Worm (Caenorhabditis elegans): ENCODE data around the gene nit-1.

Gene nit-1

DNA sequence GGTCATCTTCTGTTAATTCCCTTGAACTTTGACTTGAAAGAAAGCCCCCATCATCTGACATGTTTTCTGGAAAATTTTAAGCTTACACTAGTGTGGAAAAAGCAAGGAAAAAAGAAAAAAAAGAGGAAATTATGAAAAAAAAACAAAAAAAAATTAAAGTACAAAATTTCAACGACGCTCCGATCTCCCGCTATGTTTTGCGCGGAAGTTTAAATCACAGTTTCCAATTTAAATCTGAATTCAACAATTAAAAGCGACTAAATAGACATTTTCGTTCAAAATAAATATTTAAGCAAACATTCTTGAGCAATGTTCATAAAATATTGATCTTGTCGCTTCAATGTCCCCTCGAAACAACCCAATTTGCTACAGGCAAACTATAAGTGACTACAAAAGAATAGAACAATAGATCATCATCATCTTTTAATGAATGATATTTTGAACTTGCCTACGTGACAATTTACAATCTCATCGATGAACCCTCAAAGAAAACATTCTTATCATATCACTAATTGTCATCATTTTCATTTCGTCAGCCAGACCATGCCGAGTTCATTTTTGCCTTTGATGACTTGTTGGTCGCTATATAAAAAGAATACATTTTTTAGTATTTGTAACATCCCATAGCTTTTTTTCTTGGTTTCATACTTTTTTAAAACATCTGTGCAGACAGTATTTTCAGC lies at the start of gene nit-1, which contains the start of gene metl-6:
Gene nit-1, plus strand, starts transcription at position 562 of the 683 bp plus-strand sequence.
Gene metl-6, minus strand, starts transcription at position 66 of the 683 bp plus-strand sequence.
- TF ChIP-seq F16B12.6 (tag; optimal IDR thresholded peaks at IDR 0.05) (no peak), blmp-1 (tag; optimal IDR thresholded peaks at IDR 0.05) (peak; percentile 42), dpl-1 (GFP tag; optimal IDR thresholded peaks at IDR 0.05) (peak; percentile 65 to 88 (median 78)), efl-1 (optimal IDR thresholded peaks at IDR 0.05) (peak in 1 of 2 experiments; percentile 79), efl-1 (GFP tag; optimal IDR thresholded peaks at IDR 0.05 in 1 of 2) (peak; percentile 85 to 98), elt-3 (tag; optimal IDR thresholded peaks at IDR 0.05) (peak in 1 of 6 experiments; percentile 7), skn-1 (tag; optimal IDR thresholded peaks at IDR 0.05) (peak; percentile 57), unc-62 (GFP tag; optimal IDR thresholded peaks at IDR 0.05) (no peak), nhr-71 (tag; optimal IDR thresholded peaks at IDR 0.05) (peak; percentile 14), lin-35 (GFP tag; optimal IDR thresholded peaks at IDR 0.05) (peak; percentile 63 to 90), lsy-2 (tag; optimal IDR thresholded peaks at IDR 0.05) (peak; percentile 23 to 54)

DNA sequence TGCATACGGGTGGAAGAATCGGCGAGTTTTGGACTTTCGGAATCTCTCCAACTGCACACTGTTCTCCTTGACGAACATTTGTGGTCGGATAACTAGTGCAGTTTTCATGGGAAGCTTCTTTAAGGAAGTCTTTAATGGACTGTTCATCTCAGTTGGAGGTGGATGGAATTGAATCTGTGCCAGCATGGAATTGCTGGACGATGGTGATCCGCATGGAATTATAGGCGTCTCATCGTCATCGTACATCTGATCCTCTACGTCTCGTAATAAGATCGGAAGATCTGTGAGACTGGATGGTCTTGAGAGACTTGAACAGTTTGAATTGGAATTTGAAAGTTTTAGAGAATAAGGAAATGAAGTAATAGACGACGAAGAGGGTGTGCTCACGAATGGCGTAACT lies 49.0 kb upstream of the nit-1 start:
- TF ChIP-seq aly-2 (tag; optimal IDR thresholded peaks at IDR 0.05), result no peak
- TF ChIP-seq efl-1 (optimal IDR thresholded peaks at IDR 0.05), result no peak
- TF ChIP-seq efl-1 (GFP tag; optimal IDR thresholded peaks at IDR 0.05 in 1 of 2), result peak in 1 of 2 experiments; percentile 63

DNA sequence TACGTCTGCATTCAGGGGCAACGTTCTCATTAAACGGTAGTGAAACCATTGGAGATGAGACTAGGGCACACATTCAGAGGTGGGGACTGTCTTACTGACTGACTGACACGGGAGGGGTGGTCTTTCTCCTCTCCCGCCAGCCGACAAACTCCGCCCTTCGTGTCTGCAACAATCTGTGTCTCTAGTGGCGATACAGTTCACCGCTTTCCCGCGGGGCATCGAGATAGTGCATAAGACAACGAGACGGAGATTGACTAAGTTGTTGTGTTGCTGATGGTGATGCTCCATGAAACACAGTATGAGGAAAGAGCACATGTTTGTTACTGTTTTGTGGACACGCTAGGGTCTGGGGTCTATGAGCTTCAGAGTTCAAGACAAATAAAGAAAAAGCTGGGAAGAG lies 48.6 kb upstream of the nit-1 start:
- no peak for TF ChIP-seq isw-1 (GFP tag; IDR thresholded peaks at IDR 0.05)
- TF ChIP-seq alr-1 (tag; optimal IDR thresholded peaks at IDR 0.05; ENCODE audit: borderline replicate concordance), result no peak
- no peak for TF ChIP-seq aha-1 (tag; optimal IDR thresholded peaks at IDR 0.05)
- peak; percentile 26 for TF ChIP-seq nhr-71 (tag; optimal IDR thresholded peaks at IDR 0.05)
- TF ChIP-seq ceh-82 (tag; optimal IDR thresholded peaks at IDR 0.05), result no peak
- peak in 1 of 2 experiments; percentile 19 for TF ChIP-seq efl-1 (optimal IDR thresholded peaks at IDR 0.05)
- TF ChIP-seq efl-1 (GFP tag; optimal IDR thresholded peaks at IDR 0.05 in 1 of 2), result peak in 1 of 2 experiments; percentile 78
- TF ChIP-seq mdl-1 (tag; optimal IDR thresholded peaks at IDR 0.05), result peak in 1 of 2 experiments; percentile 9
- peak; percentile 47 for TF ChIP-seq lin-14 (GFP tag; optimal IDR thresholded peaks at IDR 0.05)
- TF ChIP-seq skn-1 (tag; optimal IDR thresholded peaks at IDR 0.05), result peak; percentile 21
- TF ChIP-seq nhr-84 (tag; optimal IDR thresholded peaks at IDR 0.05), result no peak
- TF ChIP-seq lin-35 (GFP tag; optimal IDR thresholded peaks at IDR 0.05), result peak in 1 of 2 experiments; percentile 28
- peak; percentile 14 for TF ChIP-seq swsn-7 (tag; optimal IDR thresholded peaks at IDR 0.05)
- TF ChIP-seq snu-23 (GFP tag; optimal IDR thresholded peaks at IDR 0.05), result peak; percentile 13
- TF ChIP-seq nhr-237 (tag; optimal IDR thresholded peaks at IDR 0.05), result no peak

DNA sequence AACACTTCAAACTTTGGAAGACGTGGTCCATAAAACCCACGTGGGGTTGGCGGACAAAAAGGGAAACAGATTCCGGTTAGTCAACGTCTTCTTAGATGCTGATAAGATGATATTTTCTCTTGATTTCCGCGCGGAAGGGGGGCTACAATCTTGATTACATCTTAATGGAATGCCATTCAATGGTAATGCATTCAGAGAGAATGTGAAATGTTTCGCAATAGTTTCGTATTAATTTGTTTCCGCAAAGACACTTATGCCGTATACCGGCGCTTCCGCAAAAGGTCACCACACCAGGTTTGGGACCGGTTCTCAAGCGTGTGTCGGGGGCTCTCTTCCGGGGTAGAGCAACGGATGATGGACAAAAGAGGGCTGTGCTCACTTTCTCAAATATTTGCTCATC lies 47.5 kb upstream of the nit-1 start:
- TF ChIP-seq rnt-1 (tag; optimal IDR thresholded peaks at IDR 0.05) (no peak), snpc-4 (tag; optimal IDR thresholded peaks at IDR 0.05) (no peak), pax-3 (tag; optimal IDR thresholded peaks at IDR 0.05) (no peak), blmp-1 (tag; optimal IDR thresholded peaks at IDR 0.05) (peak; percentile 14)

DNA sequence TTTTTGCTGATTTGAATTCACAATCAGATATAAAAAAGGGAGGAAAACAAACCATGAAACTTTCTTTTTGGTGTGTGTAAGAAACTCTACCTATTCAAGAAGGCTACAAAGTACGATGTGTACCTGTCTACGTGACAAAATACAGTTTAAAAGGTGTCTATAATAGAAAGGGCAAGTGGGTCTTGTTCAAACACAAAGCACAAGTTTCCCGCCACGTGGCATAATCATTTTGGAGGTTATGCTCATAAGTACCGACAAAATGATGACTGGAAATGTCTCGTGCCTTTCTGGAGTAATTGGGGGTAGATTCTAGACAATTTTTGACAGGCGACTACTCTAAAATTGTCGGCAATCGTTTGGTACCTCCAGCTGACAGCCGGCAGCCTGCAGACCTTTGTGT lies 47.1 kb upstream of the nit-1 start:
- TF ChIP-seq sup-37 (GFP tag; optimal IDR thresholded peaks at IDR 0.05) (no peak), elt-2 (tag; optimal IDR thresholded peaks at IDR 0.05) (peak; percentile 8), lin-35 (GFP tag; optimal IDR thresholded peaks at IDR 0.05) (peak in 1 of 2 experiments; percentile 34)

DNA sequence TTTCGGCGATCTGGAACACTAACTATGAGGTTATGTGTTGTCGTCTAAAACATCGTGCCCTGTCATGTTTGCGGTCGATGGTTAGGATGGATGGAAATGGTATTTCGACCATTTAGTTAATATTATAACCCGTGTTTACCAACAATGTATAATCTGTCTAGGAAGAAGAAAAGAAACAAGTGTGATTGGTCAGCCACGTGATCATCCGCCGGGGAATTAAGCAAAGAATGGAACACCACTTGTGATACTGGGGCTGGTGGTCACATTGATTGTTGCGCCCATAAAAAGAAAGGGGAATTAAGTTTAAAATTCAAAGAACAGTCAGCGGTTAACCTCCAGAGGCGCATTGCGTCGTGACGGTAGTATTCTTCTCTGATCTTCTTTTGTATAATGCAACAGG lies 46.4 kb upstream of the nit-1 start:
- TF ChIP-seq lir-3 (tag; optimal IDR thresholded peaks at IDR 0.05; ENCODE audit: poor library complexity) (no peak), xbp-1 (tag; optimal IDR thresholded peaks at IDR 0.05) (no peak), zip-4 (GFP tag; optimal IDR thresholded peaks at IDR 0.05) (no peak), nhr-12 (tag; optimal IDR thresholded peaks at IDR 0.05) (no peak), egl-13 (tag; optimal IDR thresholded peaks at IDR 0.05) (no peak), aha-1 (tag; optimal IDR thresholded peaks at IDR 0.05) (no peak), ceh-82 (tag; optimal IDR thresholded peaks at IDR 0.05) (no peak), swsn-7 (tag; optimal IDR thresholded peaks at IDR 0.05) (no peak), nhr-28 (tag; optimal IDR thresholded peaks at IDR 0.05) (no peak), ceh-8 (GFP tag; optimal IDR thresholded peaks at IDR 0.05) (no peak), lin-35 (GFP tag; optimal IDR thresholded peaks at IDR 0.05) (peak in 1 of 2 experiments; percentile 80), nhr-85 (tag) (peak; percentile 90), lsy-2 (tag; optimal IDR thresholded peaks at IDR 0.05) (no peak), fos-1 (tag; optimal IDR thresholded peaks at IDR 0.05) (no peak), zag-1 (tag; optimal IDR thresholded peaks at IDR 0.05) (no peak), fkh-4 (tag; optimal IDR thresholded peaks at IDR 0.05; ENCODE audit: borderline replicate concordance) (no peak), elt-2 (tag; optimal IDR thresholded peaks at IDR 0.05) (peak; percentile 44), ztf-11 (tag; optimal IDR thresholded peaks at IDR 0.05) (no peak), blmp-1 (tag; optimal IDR thresholded peaks at IDR 0.05) (peak; percentile 75), nhr-20 (tag; optimal IDR thresholded peaks at IDR 0.05) (peak; percentile 79)
